Fruit fly (Drosophila melanogaster) whole organism, prepupa: ENCODE data around the gene Tektin-C.

ENCODE experiments used
- CG10631 ChIP-seq: fragments of 200-800 bp; sonication (Bioruptor generic); optimal IDR thresholded peaks from 2 replicates; lab custom pipeline; 2016; ENCODE audit warnings: missing biosample characterization, missing genetic modification characterization
- CG11294 ChIP-seq: fragments of 200-800 bp; sonication (Bioruptor generic); IDR thresholded peaks from 2 replicates; pipeline ENCODE4 v1.3.6; 2022; ENCODE audit warnings: missing biosample characterization, missing genetic modification characterization
- CG11902 ChIP-seq: fragments of 200-800 bp; sonication (Bioruptor generic); optimal IDR thresholded peaks from 3 replicates; lab custom pipeline; 2016; ENCODE audit warnings: missing biosample characterization, missing genetic modification characterization
- CG15336 ChIP-seq: fragments of 200-800 bp; sonication (Bioruptor generic); IDR thresholded peaks from 2 replicates; pipeline ENCODE4 v1.3.6; 2022; ENCODE audit warnings: missing biosample characterization, missing genetic modification characterization
- CG16779 ChIP-seq: fragments of 200-800 bp; sonication (Bioruptor generic); optimal IDR thresholded peaks from 3 replicates; lab custom pipeline; 2017; ENCODE audit warnings: missing biosample characterization, mild to moderate bottlenecking, missing genetic modification characterization
- CG3919 ChIP-seq: fragments of 200-800 bp; sonication (Bioruptor generic); optimal IDR thresholded peaks from 3 replicates; lab custom pipeline; 2016; ENCODE audit warnings: missing biosample characterization, missing genetic modification characterization
- CG6163 ChIP-seq: fragments of 200-800 bp; sonication (Bioruptor generic); IDR thresholded peaks from 3 replicates; pipeline ENCODE4 v1.3.6; 2022; ENCODE audit warnings: missing biosample characterization, missing genetic modification characterization
- CG6276 ChIP-seq: fragments of 200-800 bp; sonication (Bioruptor generic); optimal IDR thresholded peaks from 2 replicates; lab custom pipeline; 2017; ENCODE audit warnings: missing biosample characterization, mild to moderate bottlenecking, missing genetic modification characterization
- CG6792 ChIP-seq: fragments of 200-800 bp; sonication (Bioruptor generic); optimal IDR thresholded peaks from 3 replicates; lab custom pipeline; 2016; ENCODE audit warnings: missing biosample characterization, missing genetic modification characterization
- CG6808 ChIP-seq: fragments of 200-800 bp; sonication (Bioruptor generic); optimal IDR thresholded peaks from 3 replicates; lab custom pipeline; 2017; ENCODE audit warnings: missing biosample characterization, missing genetic modification characterization, mild to moderate bottlenecking, moderate library complexity, missing genetic modification reagents
- CG7368 ChIP-seq: fragments of 200-800 bp; sonication (Bioruptor generic); optimal IDR thresholded peaks from 3 replicates; lab custom pipeline; 2016; ENCODE audit warnings: missing biosample characterization, missing genetic modification characterization
- CG8119 ChIP-seq: fragments of 200-800 bp; sonication (Bioruptor generic); IDR thresholded peaks from 3 replicates; pipeline ENCODE4 v1.3.6; 2022; ENCODE audit warnings: missing biosample characterization, missing genetic modification characterization
- CG8319 ChIP-seq: fragments of 200-800 bp; sonication (Bioruptor generic); optimal IDR thresholded peaks from 3 replicates; lab custom pipeline; 2016; ENCODE audit warnings: missing biosample characterization, missing genetic modification characterization
- CG8632 ChIP-seq: fragments of 200-800 bp; sonication (Bioruptor generic); optimal IDR thresholded peaks from 3 replicates; lab custom pipeline; 2016; ENCODE audit warnings: missing biosample characterization, missing genetic modification characterization
- Eip75B ChIP-seq: fragments of 200-800 bp; sonication (Bioruptor generic); optimal IDR thresholded peaks from 3 replicates; lab custom pipeline; 2016; ENCODE audit warnings: missing biosample characterization, missing genetic modification characterization
- Eip93F ChIP-seq: fragments of 200-800 bp; sonication (Bioruptor generic); optimal IDR thresholded peaks from 2 replicates; lab custom pipeline; 2016; ENCODE audit warnings: missing biosample characterization, mild to moderate bottlenecking, missing genetic modification characterization
- Ets96B ChIP-seq: fragments of 200-800 bp; optimal IDR thresholded peaks from 2 replicates; lab custom pipeline; 2019; ENCODE audit warnings: missing biosample characterization, mild to moderate bottlenecking, missing genetic modification characterization, moderate library complexity
- Gug ChIP-seq: fragments of 200-800 bp; sonication (Bioruptor generic); IDR thresholded peaks from 2 replicates; pipeline ENCODE4 v1.3.6; 2022; ENCODE audit warnings: missing biosample characterization, missing genetic modification characterization
- Hr38 ChIP-seq: sonication (Bioruptor generic); optimal IDR thresholded peaks from 2 replicates; lab custom pipeline; 2016; ENCODE audit warnings: missing biosample characterization, missing genetic modification characterization
- Hr4 ChIP-seq: fragments of 200-800 bp; sonication (Bioruptor generic); optimal IDR thresholded peaks from 3 replicates; lab custom pipeline; 2016; ENCODE audit warnings: missing biosample characterization, missing genetic modification characterization
- Lpt ChIP-seq: fragments of 200-800 bp; sonication (Bioruptor generic); optimal IDR thresholded peaks from 3 replicates; lab custom pipeline; 2016; ENCODE audit warnings: missing biosample characterization, missing genetic modification characterization
- Met ChIP-seq: fragments of 200-800 bp; sonication (Bioruptor generic); optimal IDR thresholded peaks from 3 replicates; lab custom pipeline; 2016; ENCODE audit warnings: missing biosample characterization, missing genetic modification characterization
- OdsH ChIP-seq: fragments of 200-800 bp; sonication (Bioruptor generic); optimal IDR thresholded peaks from 3 replicates; lab custom pipeline; 2016; ENCODE audit warnings: missing biosample characterization, missing genetic modification characterization
- Sox15 ChIP-seq: fragments of 200-800 bp; sonication (Bioruptor generic); optimal IDR thresholded peaks from 3 replicates; lab custom pipeline; 2016; ENCODE audit warnings: missing biosample characterization, missing genetic modification characterization
- achi ChIP-seq: fragments of 200-800 bp; sonication (Bioruptor generic); optimal IDR thresholded peaks from 3 replicates; lab custom pipeline; 2016; ENCODE audit warnings: missing biosample characterization, missing genetic modification characterization
- acj6 ChIP-seq: fragments of 200-800 bp; sonication (Bioruptor generic); optimal IDR thresholded peaks from 3 replicates; lab custom pipeline; 2016; ENCODE audit warnings: missing biosample characterization, missing genetic modification characterization
- cyc ChIP-seq: fragments of 200-800 bp; sonication (Bioruptor generic); optimal IDR thresholded peaks from 3 replicates; lab custom pipeline; 2016; ENCODE audit warnings: missing biosample characterization, missing genetic modification characterization
- dsx ChIP-seq: fragments of 200-800 bp; optimal IDR thresholded peaks from 3 replicates; lab custom pipeline; 2019; ENCODE audit warnings: missing biosample characterization, mild to moderate bottlenecking, missing genetic modification characterization, moderate library complexity; ENCODE audit not compliant: poor library complexity, severe bottlenecking
- eg ChIP-seq: fragments of 200-800 bp; sonication (Bioruptor generic); IDR thresholded peaks from 3 replicates; pipeline ENCODE4 v1.3.6; 2022; ENCODE audit warnings: missing biosample characterization, missing genetic modification characterization
- fd59A ChIP-seq: fragments of 200-800 bp; sonication (Bioruptor generic); optimal IDR thresholded peaks from 2 replicates; lab custom pipeline; 2017; ENCODE audit warnings: missing biosample characterization, mild to moderate bottlenecking, missing genetic modification characterization, missing genetic modification reagents
- fkh ChIP-seq: fragments of 200-800 bp; sonication (Bioruptor generic); optimal IDR thresholded peaks from 3 replicates; lab custom pipeline; 2017; ENCODE audit warnings: missing biosample characterization, mild to moderate bottlenecking, missing genetic modification characterization, moderate library complexity
- pdm3 ChIP-seq: fragments of 200-800 bp; sonication (Bioruptor generic); optimal IDR thresholded peaks from 3 replicates; lab custom pipeline; 2016; ENCODE audit warnings: missing biosample characterization, missing genetic modification characterization
- spab ChIP-seq: fragments of 200-800 bp; sonication (Bioruptor generic); optimal IDR thresholded peaks from 2 replicates; lab custom pipeline; 2017; ENCODE audit warnings: missing biosample characterization, mild to moderate bottlenecking, missing genetic modification characterization, missing genetic modification reagents
- svp ChIP-seq: fragments of 200-800 bp; sonication (Bioruptor generic); peaks from one replicate; lab custom pipeline; 2016; ENCODE audit warnings: missing biosample characterization, missing genetic modification characterization
- vri ChIP-seq: fragments of 200-800 bp; sonication (Bioruptor generic); optimal IDR thresholded peaks from 3 replicates; lab custom pipeline; 2016; ENCODE audit warnings: missing biosample characterization, mild to moderate bottlenecking, missing genetic modification characterization

The Tektin-C gene

dm6 chr3L:5834245-5834644, 37.9 kb upstream of the Tektin-C start (continued):
- peak; percentile 63 for TF ChIP-seq Met (GFP tag; lab: Kevin White, UChicago)
- TF ChIP-seq CG6792 (GFP tag; lab: Kevin White, UChicago), result peak; percentile 74
- TF ChIP-seq Eip75B, result peak; percentile 79
- peak; percentile 33 for TF ChIP-seq CG11902 (GFP tag; lab: Kevin White, UChicago)
- peak; percentile 77 for TF ChIP-seq fd59A
- TF ChIP-seq eg (GFP tag; lab: Robert Waterston, UW), result peak; percentile 98
- no peak for TF ChIP-seq fkh (GFP tag; lab: Kevin White, UChicago)
- TF ChIP-seq Eip93F, result no peak

DNA sequence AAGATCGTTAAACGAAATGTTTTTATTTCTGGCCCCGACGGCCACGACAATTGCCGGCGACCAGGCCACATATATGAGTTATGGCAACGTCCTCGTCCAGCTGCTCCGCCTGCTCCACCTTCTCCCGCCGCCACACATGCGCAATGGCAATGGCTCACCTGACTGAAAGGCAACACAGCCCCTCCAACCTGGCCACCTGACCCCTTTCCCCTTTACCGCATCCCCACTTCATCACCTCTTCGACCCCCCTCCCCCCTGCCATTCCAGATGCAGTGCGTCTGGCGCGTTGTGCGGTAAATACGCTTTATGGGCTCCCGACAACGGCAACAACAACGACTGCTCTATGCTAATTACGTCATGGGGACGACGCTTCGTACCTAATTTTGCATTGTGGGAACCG, 37.4 kb upstream of the Tektin-C start:
- TF ChIP-seq pdm3 (GFP tag; lab: Kevin White, UChicago) (no peak), spab (GFP tag; lab: Kevin White, UChicago) (no peak), eg (GFP tag; lab: Robert Waterston, UW) (peak; percentile 47; the same call in 1 of the 3 replicates), CG10631 (GFP tag; lab: Kevin White, UChicago) (no peak), CG11294 (no peak)
- TF ChIP-seq, all 60 proteins: peak for 1

- TF ChIP-seq OdsH (GFP tag; lab: Kevin White, UChicago) (no peak), Gug (GFP tag; lab: Robert Waterston, UW) (no peak), acj6 (GFP tag; lab: Kevin White, UChicago) (no peak), cyc (GFP tag; lab: Kevin White, UChicago) (no peak), CG3919 (GFP tag; lab: Kevin White, UChicago) (no peak), svp (GFP tag; lab: Kevin White, UChicago) (no peak), fd59A (no peak), CG8632 (GFP tag; lab: Kevin White, UChicago) (no peak), CG6163 (GFP tag; lab: Robert Waterston, UW) (no peak), CG7368 (GFP tag; lab: Kevin White, UChicago) (no peak), CG6808 (GFP tag; lab: Kevin White, UChicago) (no peak), CG6276 (GFP tag; lab: Kevin White, UChicago) (no peak), dsx (no peak), Ets96B (no peak)
These were observed 35.5 kb upstream of the Tektin-C start for dm6 chr3L:5831890-5832289.

DNA sequence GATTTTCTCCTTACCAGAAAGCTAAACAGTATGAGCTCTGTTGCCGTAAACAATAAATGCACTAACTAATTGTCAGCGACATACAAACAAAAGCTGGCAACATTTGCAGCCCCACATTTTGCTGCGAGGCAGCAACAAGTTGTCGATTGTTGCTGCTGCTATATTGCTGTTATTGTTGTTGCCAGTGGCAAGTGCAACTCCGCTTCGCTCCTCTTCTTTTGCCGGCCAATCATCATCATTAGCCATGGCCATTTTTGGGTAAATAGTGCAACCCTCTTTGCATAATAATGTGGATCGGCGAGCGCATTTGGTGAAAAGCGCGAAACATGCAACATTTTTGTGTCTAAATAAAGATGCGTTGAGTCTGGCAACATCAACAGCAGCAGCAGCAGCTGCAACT, 34.3 kb upstream of the Tektin-C start:
- TF ChIP-seq fd59A, result no peak
- TF ChIP-seq Lpt (GFP tag; lab: Kevin White, UChicago), result no peak
- no peak for TF ChIP-seq spab (GFP tag; lab: Kevin White, UChicago)
- no peak for TF ChIP-seq CG11294

dm6 chr3L:5828684-5829083, 32.3 kb upstream of the Tektin-C start:
- TF ChIP-seq CG6163 (GFP tag; lab: Robert Waterston, UW) (no peak), CG15336 (no peak), Sox15 (GFP tag; lab: Kevin White, UChicago) (no peak), spab (GFP tag; lab: Kevin White, UChicago) (no peak), Hr4 (GFP tag; lab: Kevin White, UChicago) (no peak), Hr38 (GFP tag; lab: Kevin White, UChicago) (no peak)

dm6 chr3L:5828275-5828674, 31.9 kb upstream of the Tektin-C start:
- TF ChIP-seq Eip75B (no peak), CG8319 (GFP tag; lab: Kevin White, UChicago) (no peak), cyc (GFP tag; lab: Kevin White, UChicago) (no peak), CG11902 (GFP tag; lab: Kevin White, UChicago) (no peak), Sox15 (GFP tag; lab: Kevin White, UChicago) (no peak), achi (GFP tag; lab: Kevin White, UChicago) (no peak), CG15336 (no peak), vri (no peak), Hr38 (GFP tag; lab: Kevin White, UChicago) (no peak), CG8119 (GFP tag; lab: Robert Waterston, UW) (no peak), OdsH (GFP tag; lab: Kevin White, UChicago) (no peak), Hr4 (GFP tag; lab: Kevin White, UChicago) (no peak), CG16779 (tag; lab: Kevin White, UChicago) (no peak)
